Worm (Caenorhabditis elegans) whole organism, early embryonic: ENCODE results near the gene patr-1.

Experiments
- B0310.2 ChIP-seq: sonication (generic microtip); optimal IDR thresholded peaks from 2 replicates; lab custom pipeline; 2016; ENCODE audit warnings: mild to moderate bottlenecking, missing genetic modification characterization, missing compliant biosample characterization
- F13C5.2 ChIP-seq: sonication (generic microtip); optimal IDR thresholded peaks from 2 replicates; lab custom pipeline; 2017; ENCODE audit warnings: mild to moderate bottlenecking, missing genetic modification characterization, inconsistent platforms, missing compliant biosample characterization
- aly-1 ChIP-seq: sonication (generic microtip); optimal IDR thresholded peaks from 2 replicates; lab custom pipeline; 2016; ENCODE audit warnings: missing genetic modification characterization, missing compliant biosample characterization
- ama-1 ChIP-seq: fragments of 150-350 bp; optimal IDR thresholded peaks from 2 replicates; lab custom pipeline; 2014
- ceh-13 ChIP-seq: fragments of 200-800 bp; sonication (Bioruptor generic); optimal IDR thresholded peaks from 2 replicates; lab custom pipeline; 2018; ENCODE audit warnings: mild to moderate bottlenecking, missing genetic modification characterization, missing compliant biosample characterization
- ceh-36 ChIP-seq: sonication (generic microtip); optimal IDR thresholded peaks from 2 replicates; lab custom pipeline; 2016; ENCODE audit warnings: missing genetic modification characterization, inconsistent platforms, missing compliant biosample characterization
- ets-7 ChIP-seq: sonication (generic microtip); optimal IDR thresholded peaks from 2 replicates; lab custom pipeline; 2016; ENCODE audit warnings: missing genotype, missing genetic modification characterization, missing compliant biosample characterization
- flt-1 ChIP-seq: fragments of 200-800 bp; sonication (Bioruptor generic); IDR thresholded peaks from 2 replicates; pipeline ENCODE4 v1.3.6; 2022; ENCODE audit warnings: missing genetic modification characterization, missing compliant biosample characterization
- hmbx-1 ChIP-seq: sonication (generic microtip); optimal IDR thresholded peaks from 2 replicates; lab custom pipeline; 2016; ENCODE audit warnings: mild to moderate bottlenecking, missing genetic modification characterization, missing compliant biosample characterization
- hmg-4 ChIP-seq: fragments of 200-800 bp; sonication (Bioruptor generic); optimal IDR thresholded peaks from 2 replicates; lab custom pipeline; 2018; ENCODE audit warnings: mild to moderate bottlenecking, missing genetic modification characterization, missing compliant biosample characterization
- hnd-1 ChIP-seq: sonication (generic microtip); optimal IDR thresholded peaks from 2 replicates; lab custom pipeline; 2016; ENCODE audit warnings: missing genetic modification characterization, missing compliant biosample characterization
- pes-1 ChIP-seq: fragments of 200-800 bp; sonication (Bioruptor generic); IDR thresholded peaks from 2 replicates; pipeline ENCODE4 v1.3.6; 2022; ENCODE audit warnings: missing genetic modification reagents, missing genetic modification characterization, missing compliant biosample characterization
- scrt-1 ChIP-seq: fragments of 200-800 bp; sonication (Bioruptor generic); IDR thresholded peaks from 2 replicates; pipeline ENCODE4 v1.3.6; 2022; ENCODE audit warnings: missing genetic modification characterization, missing compliant biosample characterization
- sea-1 ChIP-seq: fragments of 200-800 bp; sonication (Bioruptor generic); conservative IDR thresholded peaks from 2 replicates; pipeline ENCODE4 v1.3.6; 2022; ENCODE audit warnings: missing genetic modification characterization, missing compliant biosample characterization
- tbx-11 ChIP-seq: fragments of 200-800 bp; sonication (Bioruptor generic); IDR thresholded peaks from 2 replicates; pipeline ENCODE4 v1.3.6; 2022; ENCODE audit warnings: missing genetic modification characterization, missing compliant biosample characterization
- tbx-37 ChIP-seq: fragments of 200-800 bp; sonication (Bioruptor generic); conservative IDR thresholded peaks from 2 replicates; pipeline ENCODE4 v1.3.6; 2022; ENCODE audit warnings: missing genetic modification reagents, missing genetic modification characterization, missing compliant biosample characterization
- tra-4 ChIP-seq: sonication (generic microtip); optimal IDR thresholded peaks from 2 replicates; lab custom pipeline; 2017; ENCODE audit warnings: missing genetic modification characterization, missing compliant biosample characterization

The patr-1 gene

ce11 chrII:11777893-11778480 lies at the start of gene patr-1, which contains the start of gene dna-2:
patr-1 (minus strand) TSS chrII:11777943.
dna-2 (plus strand) TSS chrII:11778430.
- TF ChIP-seq F13C5.2 (tag; lab: Kevin White, UChicago) (peak; percentile 17), tbx-37 (GFP tag; lab: Robert Waterston, UW) (no peak), tbx-11 (GFP tag; lab: Robert Waterston, UW) (no peak), hmg-4 (GFP tag; lab: Kevin White, UChicago) (peak; percentile 20)

ce11 chrII:11824673-11825072 lies 46.9 kb upstream of the patr-1 start:
- TF ChIP-seq tbx-11 (GFP tag; lab: Robert Waterston, UW) (0 out of 2 replicates have a peak, but pooled peaks have one; percentile 51), scrt-1 (GFP tag; lab: Robert Waterston, UW) (peak; percentile 71)

ce11 chrII:11823566-11824308 lies 46.0 kb upstream of the patr-1 start, which contains the start of gene Y6D1A.1:
Y6D1A.1 (minus strand) TSS chrII:11823616.
- TF ChIP-seq F13C5.2 (tag; lab: Kevin White, UChicago) (no peak), scrt-1 (GFP tag; lab: Robert Waterston, UW) (no peak), pes-1 (GFP tag; lab: Robert Waterston, UW) (no peak), ets-7 (no peak), hmbx-1 (tag; lab: Kevin White, UChicago) (no peak), ama-1 (lab: Kevin White, UChicago) (no peak), tbx-37 (GFP tag; lab: Robert Waterston, UW) (no peak), hmg-4 (GFP tag; lab: Kevin White, UChicago) (no peak), ceh-13 (GFP tag; lab: Kevin White, UChicago) (no peak), tbx-11 (GFP tag; lab: Robert Waterston, UW) (no peak), aly-1 (tag; lab: Kevin White, UChicago) (no peak), tra-4 (no peak), B0310.2 (tag; lab: Kevin White, UChicago) (no peak)

ce11 chrII:11819824-11820223 lies 42.1 kb upstream of the patr-1 start, which contains the start of gene Y6D1A.2:
Y6D1A.2 (minus strand) TSS chrII:11819924.
- no peak for TF ChIP-seq hmbx-1 (tag; lab: Kevin White, UChicago)
- no peak for TF ChIP-seq F13C5.2 (tag; lab: Kevin White, UChicago)
- no peak for TF ChIP-seq tra-4
- no peak for TF ChIP-seq hnd-1 (tag; lab: Kevin White, UChicago)
- no peak for TF ChIP-seq ama-1 (lab: Kevin White, UChicago)
- no peak for TF ChIP-seq ets-7
- TF ChIP-seq B0310.2 (tag; lab: Kevin White, UChicago): no peak
- no peak for TF ChIP-seq ceh-13 (GFP tag; lab: Kevin White, UChicago)
- no peak for TF ChIP-seq tbx-37 (GFP tag; lab: Robert Waterston, UW)
- no peak for TF ChIP-seq flt-1 (GFP tag; lab: Robert Waterston, UW)
- TF ChIP-seq pes-1 (GFP tag; lab: Robert Waterston, UW): no peak
- TF ChIP-seq hmg-4 (GFP tag; lab: Kevin White, UChicago): no peak
- no peak for TF ChIP-seq scrt-1 (GFP tag; lab: Robert Waterston, UW)

ce11 chrII:11816475-11816874 lies 38.7 kb upstream of the patr-1 start, which contains the start of gene pap-3:
pap-3 (minus strand) TSS chrII:11816575.
- TF ChIP-seq ets-7 (no peak), sea-1 (GFP tag; lab: Robert Waterston, UW) (no peak), ceh-13 (GFP tag; lab: Kevin White, UChicago) (no peak), hnd-1 (tag; lab: Kevin White, UChicago) (no peak), ama-1 (lab: Kevin White, UChicago) (no peak), B0310.2 (tag; lab: Kevin White, UChicago) (no peak), hmbx-1 (tag; lab: Kevin White, UChicago) (no peak), scrt-1 (GFP tag; lab: Robert Waterston, UW) (no peak), tbx-11 (GFP tag; lab: Robert Waterston, UW) (no peak), aly-1 (tag; lab: Kevin White, UChicago) (no peak), ceh-36 (tag; lab: Kevin White, UChicago) (no peak), flt-1 (GFP tag; lab: Robert Waterston, UW) (no peak), tbx-37 (GFP tag; lab: Robert Waterston, UW) (no peak), hmg-4 (GFP tag; lab: Kevin White, UChicago) (no peak)

- no peak for TF ChIP-seq F13C5.2 (tag; lab: Kevin White, UChicago)
- no peak for TF ChIP-seq B0310.2 (tag; lab: Kevin White, UChicago)
- TF ChIP-seq ceh-13 (GFP tag; lab: Kevin White, UChicago): no peak
- TF ChIP-seq pes-1 (GFP tag; lab: Robert Waterston, UW): no peak
- TF ChIP-seq hnd-1 (tag; lab: Kevin White, UChicago): no peak
- no peak for TF ChIP-seq tra-4
- no peak for TF ChIP-seq hmbx-1 (tag; lab: Kevin White, UChicago)
- no peak for TF ChIP-seq tbx-11 (GFP tag; lab: Robert Waterston, UW)
- TF ChIP-seq sea-1 (GFP tag; lab: Robert Waterston, UW): no peak
- no peak for TF ChIP-seq ama-1 (lab: Kevin White, UChicago)
- no peak for TF ChIP-seq aly-1 (tag; lab: Kevin White, UChicago)
- TF ChIP-seq ceh-36 (tag; lab: Kevin White, UChicago): no peak
- no peak for TF ChIP-seq flt-1 (GFP tag; lab: Robert Waterston, UW)
- no peak for TF ChIP-seq tbx-37 (GFP tag; lab: Robert Waterston, UW)
- TF ChIP-seq hmg-4 (GFP tag; lab: Kevin White, UChicago): no peak
- no peak for TF ChIP-seq scrt-1 (GFP tag; lab: Robert Waterston, UW)
- TF ChIP-seq ets-7: no peak
Measured at ce11 chrII:11816014-11816413, 38.3 kb upstream of the patr-1 start.
